Worm (Caenorhabditis elegans) whole organism, late embryonic: ENCODE results near the gene srx-76.

Source experiments
- Y22D7AL.16 ChIP-seq: sonication (generic microtip); optimal IDR thresholded peaks from 2 replicates; lab custom pipeline; 2016; ENCODE audit warnings: missing genetic modification characterization, missing compliant biosample characterization
- ama-1 ChIP-seq: fragments of 150-350 bp; optimal IDR thresholded peaks from 2 replicates; lab custom pipeline; 2014
- ceh-9 ChIP-seq: sonication (generic microtip); optimal IDR thresholded peaks from 2 replicates; lab custom pipeline; 2016; ENCODE audit warnings: mild to moderate bottlenecking, missing genetic modification characterization, inconsistent platforms, missing compliant biosample characterization
- dve-1 ChIP-seq: sonication (generic microtip); optimal IDR thresholded peaks from 2 replicates; lab custom pipeline; 2017; ENCODE audit warnings: antibody characterized with exemption, mild to moderate bottlenecking, missing genetic modification characterization, missing compliant biosample characterization
- ets-4 ChIP-seq: sonication (generic microtip); optimal IDR thresholded peaks from 2 replicates; lab custom pipeline; 2016; ENCODE audit warnings: missing genetic modification characterization, missing compliant biosample characterization
- fkh-10 ChIP-seq: fragments of 150-350 bp; optimal IDR thresholded peaks from 2 replicates; lab custom pipeline; 2014; ENCODE audit warnings: missing biosample characterization, missing genetic modification reagents, missing genetic modification characterization
- fkh-6 ChIP-seq: sonication (generic microtip); optimal IDR thresholded peaks from 2 replicates; lab custom pipeline; 2016; ENCODE audit warnings: missing genetic modification characterization, missing compliant biosample characterization
- madf-2 ChIP-seq: sonication (generic microtip); optimal IDR thresholded peaks from 2 replicates; lab custom pipeline; 2017; ENCODE audit warnings: missing genetic modification characterization, missing compliant biosample characterization
- nhr-11 ChIP-seq: fragments of 150-350 bp; optimal IDR thresholded peaks from 2 replicates; lab custom pipeline; 2014; ENCODE audit warnings: missing biosample characterization, missing genetic modification characterization
- pqm-1 ChIP-seq: sonication (generic microtip); optimal IDR thresholded peaks from 2 replicates; lab custom pipeline; 2016; ENCODE audit warnings: missing genetic modification characterization, missing compliant biosample characterization

ce11 chrV:11902161-11902560 lies 10.5 kb downstream of the srx-76 start:
- no peak for TF ChIP-seq ceh-9 (tag; lab: Kevin White, UChicago)
- TF ChIP-seq nhr-11 (tag; lab: Kevin White, UChicago): no peak
- TF ChIP-seq fkh-6: no peak
- no peak for TF ChIP-seq fkh-10
- no peak for TF ChIP-seq madf-2 (tag; lab: Kevin White, UChicago)
- no peak for TF ChIP-seq Y22D7AL.16 (tag; lab: Kevin White, UChicago)
- TF ChIP-seq dve-1: no peak
- TF ChIP-seq ets-4 (tag; lab: Kevin White, UChicago): no peak
- TF ChIP-seq pqm-1 (tag; lab: Kevin White, UChicago): no peak
- no peak for TF ChIP-seq ama-1 (lab: Kevin White, UChicago)
